Worm (Caenorhabditis elegans) whole organism, late embryonic: ENCODE data around the gene fbxa-48.

Experiments
- C08G9.2 ChIP-seq: sonication (generic microtip); optimal IDR thresholded peaks from 2 replicates; lab custom pipeline; 2016; ENCODE audit warnings: mild to moderate bottlenecking, missing genetic modification characterization, moderate library complexity, missing compliant biosample characterization
- C38D4.7 ChIP-seq: fragments of 200-800 bp; sonication (Bioruptor generic); optimal IDR thresholded peaks from 2 replicates; lab custom pipeline; 2018; ENCODE audit warnings: mild to moderate bottlenecking, missing genetic modification characterization, moderate library complexity, missing compliant biosample characterization
- F13H6.1 ChIP-seq: sonication (generic microtip); optimal IDR thresholded peaks from 2 replicates; lab custom pipeline; 2016; ENCODE audit warnings: missing genetic modification characterization, missing compliant biosample characterization
- K02D7.2 ChIP-seq: sonication (generic microtip); optimal IDR thresholded peaks from 2 replicates; lab custom pipeline; 2017; ENCODE audit warnings: mild to moderate bottlenecking, missing genetic modification characterization, missing compliant biosample characterization
- K09A11.1 ChIP-seq: sonication (generic microtip); optimal IDR thresholded peaks from 2 replicates; lab custom pipeline; 2017; ENCODE audit warnings: antibody characterized with exemption, mild to moderate bottlenecking, missing genetic modification characterization, missing compliant biosample characterization; ENCODE audit not compliant: insufficient read depth
- T23F11.4 ChIP-seq: fragments of 200-800 bp; sonication (Bioruptor generic); optimal IDR thresholded peaks from 2 replicates; lab custom pipeline; 2018; ENCODE audit warnings: mild to moderate bottlenecking, missing genetic modification characterization, missing compliant biosample characterization
- ceh-14 ChIP-seq: sonication (generic microtip); optimal IDR thresholded peaks from 2 replicates; lab custom pipeline; 2016; ENCODE audit warnings: missing genotype, missing genetic modification characterization, missing compliant biosample characterization
- ceh-2 ChIP-seq: sonication (generic microtip); optimal IDR thresholded peaks from 2 replicates; lab custom pipeline; 2016; ENCODE audit warnings: missing genotype, missing genetic modification characterization, missing compliant biosample characterization
- ceh-24 ChIP-seq: sonication (generic microtip); optimal IDR thresholded peaks from 2 replicates; lab custom pipeline; 2016; ENCODE audit warnings: mild to moderate bottlenecking, missing genetic modification characterization, missing compliant biosample characterization
- ceh-31 ChIP-seq: sonication (generic microtip); optimal IDR thresholded peaks from 2 replicates; lab custom pipeline; 2016; ENCODE audit warnings: missing genetic modification characterization, missing compliant biosample characterization
- ceh-34 ChIP-seq: sonication (generic microtip); optimal IDR thresholded peaks from 2 replicates; lab custom pipeline; 2016; ENCODE audit warnings: mild to moderate bottlenecking, missing genetic modification characterization, missing compliant biosample characterization
- ceh-45 ChIP-seq: fragments of 200-800 bp; sonication (Bioruptor generic); IDR thresholded peaks from 2 replicates; pipeline ENCODE4 v1.3.6; 2022; ENCODE audit warnings: missing genetic modification reagents, missing genetic modification characterization, missing compliant biosample characterization
- ceh-48 ChIP-seq: sonication (generic microtip); optimal IDR thresholded peaks from 2 replicates; lab custom pipeline; 2016; ENCODE audit warnings: missing genetic modification characterization, inconsistent platforms, missing compliant biosample characterization
- elt-2 ChIP-seq: sonication (generic microtip); optimal IDR thresholded peaks from 2 replicates; lab custom pipeline; 2016; ENCODE audit warnings: missing genetic modification reagents, missing genetic modification characterization, missing compliant biosample characterization
- ets-4 ChIP-seq: sonication (generic microtip); optimal IDR thresholded peaks from 2 replicates; lab custom pipeline; 2016; ENCODE audit warnings: missing genetic modification characterization, missing compliant biosample characterization
- gmeb-2 ChIP-seq: sonication (generic microtip); optimal IDR thresholded peaks from 2 replicates; lab custom pipeline; 2016; ENCODE audit warnings: missing genetic modification characterization, inconsistent platforms, missing compliant biosample characterization
- hlh-15 ChIP-seq: sonication (generic microtip); optimal IDR thresholded peaks from 2 replicates; lab custom pipeline; 2016; ENCODE audit warnings: missing genetic modification characterization, missing compliant biosample characterization
- hlh-6 ChIP-seq: sonication (generic microtip); optimal IDR thresholded peaks from 2 replicates; lab custom pipeline; 2016; ENCODE audit warnings: missing genotype, missing genetic modification characterization, missing compliant biosample characterization
- hlh-8 ChIP-seq: sonication (generic microtip); optimal IDR thresholded peaks from 2 replicates; lab custom pipeline; 2016; ENCODE audit warnings: missing genotype, missing genetic modification characterization, missing compliant biosample characterization
- lin-11 ChIP-seq: fragments of 200-800 bp; sonication (Bioruptor generic); optimal IDR thresholded peaks from 2 replicates; lab custom pipeline; 2018; ENCODE audit warnings: mild to moderate bottlenecking, missing genetic modification characterization, missing compliant biosample characterization
- nfya-1 ChIP-seq: sonication (generic microtip); optimal IDR thresholded peaks from 2 replicates; lab custom pipeline; 2017; ENCODE audit warnings: missing genetic modification characterization, mild to moderate bottlenecking, missing compliant biosample characterization, antibody characterized with exemption, moderate library complexity
- nhr-11 ChIP-seq: fragments of 150-350 bp; optimal IDR thresholded peaks from 2 replicates; lab custom pipeline; 2014; ENCODE audit warnings: missing biosample characterization, missing genetic modification characterization
- odd-2 ChIP-seq: sonication (generic microtip); optimal IDR thresholded peaks from 2 replicates; lab custom pipeline; 2017; ENCODE audit warnings: antibody characterized with exemption, mild to moderate bottlenecking, missing genetic modification characterization, missing compliant biosample characterization
- pag-3 ChIP-seq: sonication (generic microtip); optimal IDR thresholded peaks from 2 replicates; lab custom pipeline; 2016; ENCODE audit warnings: missing compliant biosample characterization, missing genetic modification characterization, borderline replicate concordance
- pat-9 ChIP-seq: fragments of 200-800 bp; sonication (Bioruptor generic); optimal IDR thresholded peaks from 2 replicates; lab custom pipeline; 2018; ENCODE audit warnings: mild to moderate bottlenecking, missing genetic modification characterization, moderate library complexity, missing compliant biosample characterization
- pax-1 ChIP-seq: fragments of 150-350 bp; optimal IDR thresholded peaks from 2 replicates; lab custom pipeline; 2014; ENCODE audit warnings: missing biosample characterization, missing genetic modification characterization
- pros-1 ChIP-seq: fragments of 150-350 bp; optimal IDR thresholded peaks from 2 replicates; lab custom pipeline; 2014; ENCODE audit warnings: missing biosample characterization, missing genetic modification reagents, missing genetic modification characterization
- sdc-2 ChIP-seq: sonication (generic microtip); optimal IDR thresholded peaks from 2 replicates; lab custom pipeline; 2016; ENCODE audit warnings: missing genotype, missing genetic modification characterization, missing compliant biosample characterization
- sox-2 ChIP-seq: fragments of 200-800 bp; sonication (Bioruptor generic); IDR thresholded peaks from 2 replicates; pipeline ENCODE4 v1.3.6; 2022; ENCODE audit warnings: missing genetic modification reagents, missing genetic modification characterization, missing compliant biosample characterization
- ttx-3 ChIP-seq: sonication (generic microtip); optimal IDR thresholded peaks from 2 replicates; lab custom pipeline; 2016; ENCODE audit warnings: missing genetic modification reagents, missing genetic modification characterization, missing compliant biosample characterization
- unc-3 ChIP-seq, 2 experiments: fragments of 200-800 bp in 1 of 2; sonication (Bioruptor generic) in 1 of 2; sonication (generic microtip) in 1 of 2; conservative IDR thresholded peaks in 1 of 2; optimal IDR thresholded peaks in 1 of 2; 2 replicates each; pipeline versions ENCODE4 v1.3.6 to Lab custom; 2016 to 2022; ENCODE audit warnings: missing compliant biosample characterization in 2 of 2, missing genetic modification characterization in 2 of 2, missing genetic modification reagents in 1 of 2
- unc-86 ChIP-seq: sonication (generic microtip); optimal IDR thresholded peaks from 2 replicates; lab custom pipeline; 2016; ENCODE audit warnings: missing genetic modification characterization, missing compliant biosample characterization
- ztf-16 ChIP-seq: sonication (generic microtip); optimal IDR thresholded peaks from 2 replicates; lab custom pipeline; 2017; ENCODE audit warnings: missing genetic modification characterization, missing compliant biosample characterization

fbxa-48 gene

ce11 chrIII:2276842-2277241 is 4.9 kb upstream of the fbxa-48 start, which contains the start of gene Y54F10BM.21:
Gene Y54F10BM.21, plus strand, starts transcription at chrIII:2277142.
- TF ChIP-seq hlh-6 (tag; lab: Kevin White, UChicago) (no peak), K02D7.2 (no peak), ceh-45 (no peak), hlh-15 (tag; lab: Kevin White, UChicago) (no peak), T23F11.4 (no peak), ceh-31 (tag; lab: Kevin White, UChicago) (no peak), pat-9 (tag; lab: Kevin White, UChicago) (no peak), K09A11.1 (tag; lab: Kevin White, UChicago) (no peak), sdc-2 (no peak), unc-86 (tag; lab: Kevin White, UChicago) (no peak), ttx-3 (tag; lab: Kevin White, UChicago) (no peak), ztf-16 (tag; lab: Kevin White, UChicago) (no peak), hlh-8 (tag; lab: Kevin White, UChicago) (no peak), ceh-14 (tag; lab: Kevin White, UChicago) (no peak)

ce11 chrIII:2272732-2273131 is 757 bp upstream of the fbxa-48 start, which contains the start of gene fbxa-39:
Gene fbxa-39, plus strand, starts transcription at chrIII:2273032.
- TF ChIP-seq F13H6.1 (tag; lab: Kevin White, UChicago), result no peak
- TF ChIP-seq C38D4.7 (GFP tag; lab: Kevin White, UChicago), result no peak
- TF ChIP-seq ceh-34 (tag; lab: Kevin White, UChicago), result no peak
- TF ChIP-seq ceh-24 (tag; lab: Kevin White, UChicago), result no peak
- TF ChIP-seq, all 69 proteins: peak for 0

DNA sequence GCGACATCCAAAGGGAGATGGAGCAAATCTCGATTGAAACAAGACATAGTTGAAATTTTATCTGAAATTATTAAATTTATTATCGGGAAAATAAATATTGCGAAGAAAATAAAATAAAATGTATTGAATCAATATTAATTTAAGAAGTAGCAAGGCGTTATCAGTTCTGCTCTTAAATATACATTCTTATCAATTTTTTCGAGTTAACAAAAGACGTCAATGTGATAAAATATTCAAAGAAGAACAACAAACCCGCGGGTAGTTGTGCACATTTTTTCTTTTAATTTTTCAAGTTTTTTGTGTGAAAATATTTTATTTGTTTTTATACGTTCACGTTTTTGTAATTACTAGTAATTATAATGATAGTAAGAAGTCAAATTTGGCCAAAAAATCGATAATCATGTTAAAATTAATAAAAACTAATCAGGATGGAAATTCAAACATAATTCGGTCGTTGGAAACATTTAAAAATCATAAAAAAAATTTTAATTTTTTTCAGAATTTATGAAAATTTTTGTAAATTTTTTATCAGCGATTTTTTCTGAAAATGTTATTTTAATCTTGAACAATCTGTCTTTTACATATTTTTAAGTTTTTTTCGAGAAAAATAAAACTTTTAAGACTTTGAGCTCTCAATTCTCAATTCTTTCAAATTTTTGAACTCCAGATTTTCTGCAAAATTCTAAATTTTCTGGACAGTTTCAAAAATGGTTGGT is 5.8 kb downstream of the fbxa-48 start, which contains the start of gene fbxa-9:
Gene fbxa-9, plus strand, starts transcription at position 666 of the 716 bp plus-strand sequence.
- TF ChIP-seq pros-1, result no peak
- TF ChIP-seq gmeb-2, result no peak
- peak; percentile 79 for TF ChIP-seq elt-2 (tag; lab: Kevin White, UChicago)
- no peak for TF ChIP-seq pax-1 (tag; lab: Kevin White, UChicago)

DNA sequence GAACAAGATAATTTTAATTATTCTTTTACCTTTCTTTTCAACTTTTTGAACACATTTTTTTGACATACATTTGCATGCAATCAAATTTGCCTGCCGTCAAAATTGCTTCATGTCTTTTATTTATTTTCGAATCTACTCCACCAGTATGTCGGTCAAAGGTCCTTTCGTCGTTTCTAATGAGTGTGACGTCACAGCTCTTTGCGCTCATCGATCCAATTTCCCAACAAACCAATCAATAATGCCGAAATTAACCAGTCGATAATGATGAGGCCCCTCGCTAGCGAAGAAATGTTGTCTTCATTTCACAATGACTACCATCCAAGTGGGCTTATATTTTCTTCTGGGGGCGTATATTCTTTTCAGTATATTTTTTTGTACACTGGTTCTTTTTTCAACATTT is 9.0 kb downstream of the fbxa-48 start, which contains the start of gene Y54F10BM.6:
Gene Y54F10BM.6, plus strand, starts transcription at position 301 of the 400 bp plus-strand sequence.
- no peak for TF ChIP-seq unc-3 (GFP tag; conservative IDR thresholded peaks at IDR 0.05; lab: Robert Waterston, UW)
- TF ChIP-seq unc-3 (tag; optimal IDR thresholded peaks at IDR 0.05; lab: Kevin White, UChicago), result no peak
- no peak for TF ChIP-seq odd-2 (tag; lab: Kevin White, UChicago)
- no peak for TF ChIP-seq lin-11 (tag; lab: Kevin White, UChicago)
- no peak for TF ChIP-seq nfya-1 (tag; lab: Kevin White, UChicago)
- TF ChIP-seq ceh-31 (tag; lab: Kevin White, UChicago), result no peak
- TF ChIP-seq pat-9 (tag; lab: Kevin White, UChicago), result no peak
- no peak for TF ChIP-seq ets-4 (tag; lab: Kevin White, UChicago)
- no peak for TF ChIP-seq ceh-2 (tag; lab: Kevin White, UChicago)
- TF ChIP-seq sox-2 (GFP tag; lab: Robert Waterston, UW), result no peak
- no peak for TF ChIP-seq C08G9.2 (tag; lab: Kevin White, UChicago)
- TF ChIP-seq ceh-34 (tag; lab: Kevin White, UChicago), result no peak
- no peak for TF ChIP-seq nhr-11 (tag; lab: Kevin White, UChicago)
- TF ChIP-seq pag-3 (tag; lab: Kevin White, UChicago), result no peak
- TF ChIP-seq ztf-16 (tag; lab: Kevin White, UChicago), result no peak
- no peak for TF ChIP-seq ceh-48
- no peak for TF ChIP-seq pax-1 (tag; lab: Kevin White, UChicago)
- no peak for TF ChIP-seq T23F11.4
